Worm (Caenorhabditis elegans) whole organism, dauer: Measurements from ENCODE around the gene asps-1.

ENCODE experiments used
- unc-62 ChIP-seq: sonication (generic microtip); optimal IDR thresholded peaks from 2 replicates; lab custom pipeline; 2017; ENCODE audit warnings: missing biosample characterization, missing genetic modification reagents, missing genetic modification characterization

asps-1 gene

DNA sequence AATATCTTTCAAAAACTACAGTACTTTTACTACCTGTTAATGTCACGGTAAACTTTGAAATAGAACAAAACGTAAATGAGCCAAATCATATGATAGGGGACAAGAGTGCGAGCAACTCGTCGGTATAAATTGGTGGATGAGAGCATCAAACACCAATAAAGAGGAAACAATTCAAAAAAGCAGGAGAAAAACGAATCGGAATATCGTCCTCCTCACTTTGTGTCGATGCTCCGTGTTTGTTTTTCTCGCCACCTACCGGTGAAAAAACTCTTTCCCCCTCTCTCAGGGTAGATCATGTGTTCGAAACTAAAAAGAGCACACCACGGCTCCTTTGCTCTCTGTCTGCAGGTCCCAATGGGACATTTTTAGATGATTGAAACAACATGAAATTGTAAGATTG lies 10.9 kb upstream of the asps-1 start:
- no peak for TF ChIP-seq unc-62 (GFP tag; lab: Kevin White, UChicago)

DNA sequence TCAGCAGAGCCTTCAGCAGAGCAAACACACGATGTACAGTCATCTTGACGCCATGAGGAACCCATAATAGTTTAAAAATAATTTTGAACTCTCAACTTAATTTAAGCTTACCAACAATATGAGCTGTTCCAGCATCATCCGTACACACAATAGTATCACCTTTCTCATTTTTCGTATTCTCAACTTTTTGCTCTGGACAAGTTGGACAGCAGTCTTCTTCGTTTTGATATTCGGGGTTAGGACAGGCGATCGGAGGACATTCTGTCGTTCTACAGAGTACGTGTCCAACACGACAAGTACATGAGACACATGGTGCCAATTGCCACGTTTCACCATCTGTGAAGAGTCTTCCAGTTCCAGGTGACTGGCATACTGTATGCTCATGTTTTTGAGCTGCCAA lies 6.3 kb upstream of the asps-1 start:
- TF ChIP-seq unc-62 (GFP tag; lab: Kevin White, UChicago), result no peak

ce11 chrV:10320101-10320761 lies 3.0 kb upstream of the asps-1 start, which contains the start of the genes gna-1 and B0024.13:
TSS of gene gna-1 (minus strand) at chrV:10320151.
TSS of gene B0024.13 (plus strand) at chrV:10320711.
- no peak for TF ChIP-seq unc-62 (GFP tag; lab: Kevin White, UChicago)

DNA sequence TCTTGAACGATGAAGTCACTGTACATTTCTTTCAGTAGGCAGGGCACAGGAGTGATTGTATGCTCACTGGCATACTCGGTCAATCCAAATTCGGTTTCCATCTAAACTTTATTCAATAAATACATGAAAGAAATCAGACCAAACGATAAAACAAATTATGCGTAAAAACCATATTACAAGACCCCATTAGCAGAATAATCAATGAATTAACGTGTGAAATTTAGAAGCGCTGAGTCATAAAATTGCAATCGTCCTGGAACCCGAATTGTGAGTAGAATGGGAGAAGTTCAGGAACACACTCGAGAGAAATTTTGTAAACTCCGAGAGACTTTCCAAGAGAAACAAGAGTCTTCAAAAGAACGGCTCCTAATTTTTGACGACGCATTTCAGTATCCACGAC lies 2.2 kb upstream of the asps-1 start, which contains the start of gene B0024.11:
Gene B0024.11, minus strand, starts transcription at position 101 of the 400 bp plus-strand sequence.
- no peak for TF ChIP-seq unc-62 (GFP tag; lab: Kevin White, UChicago)

DNA sequence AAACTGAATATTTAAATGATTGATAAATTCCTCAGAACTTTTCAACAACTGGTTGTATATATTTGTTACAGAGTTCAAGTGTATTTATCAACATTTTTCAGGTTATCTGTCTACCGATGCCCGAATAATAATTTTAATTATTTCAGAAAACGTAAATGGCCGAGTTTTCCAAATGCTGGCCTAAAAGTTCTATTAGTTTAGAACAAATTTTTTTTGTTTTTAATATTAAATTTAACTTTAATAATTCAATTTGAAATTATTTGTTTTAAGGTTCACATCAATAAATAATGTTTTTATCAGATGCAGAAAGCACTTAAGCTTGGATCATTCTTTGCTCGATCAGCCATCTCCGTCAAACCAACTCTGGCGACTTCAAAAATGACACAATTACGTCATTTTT lies 2.8 kb downstream of the asps-1 start, which contains the start of gene trx-2:
Gene trx-2, plus strand, starts transcription at position 301 of the 400 bp plus-strand sequence.
- no peak for TF ChIP-seq unc-62 (GFP tag; lab: Kevin White, UChicago)

DNA sequence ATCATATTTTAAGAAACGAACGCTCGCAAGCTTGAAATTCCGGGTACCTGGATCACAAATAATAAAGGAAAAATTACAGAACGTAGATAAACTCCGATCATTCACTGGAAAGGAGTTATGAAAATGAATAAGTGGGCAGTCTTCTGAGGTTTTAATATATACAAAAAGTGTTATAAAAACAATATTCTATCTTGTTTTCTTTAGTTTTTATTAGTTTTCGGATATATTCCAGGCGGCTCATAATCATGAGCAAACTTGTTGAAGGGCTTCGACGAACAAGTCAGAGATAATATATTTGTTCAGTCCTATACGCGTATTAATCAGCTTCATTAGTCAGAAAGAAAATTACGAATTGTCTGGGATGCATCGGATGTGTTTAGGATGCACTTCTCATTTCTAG lies 3.2 kb downstream of the asps-1 start, which contains the start of gene gcy-6:
Gene gcy-6, minus strand, starts transcription at position 101 of the 400 bp plus-strand sequence.
- no peak for TF ChIP-seq unc-62 (GFP tag; lab: Kevin White, UChicago)

DNA sequence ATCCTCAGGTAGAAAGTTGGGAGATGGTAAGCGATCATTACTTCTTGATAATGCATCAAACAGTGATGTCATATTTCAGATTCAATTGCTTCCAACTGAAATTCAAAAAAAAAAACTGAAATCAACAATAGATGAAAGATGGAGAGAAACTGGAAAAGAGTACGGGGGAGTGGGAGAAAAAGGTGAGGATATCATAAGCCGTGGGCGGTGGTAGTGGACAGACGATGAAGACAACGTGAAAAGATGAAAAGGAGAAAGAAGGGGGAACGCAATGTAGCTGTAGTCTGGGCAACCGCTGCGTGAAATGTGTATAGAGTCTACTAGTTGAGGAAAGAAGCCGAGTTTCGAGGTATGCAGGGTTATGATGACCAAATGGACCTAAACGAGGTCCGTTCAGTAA lies 9.9 kb downstream of the asps-1 start, which contains the start of gene che-12:
Gene che-12, minus strand, starts transcription at position 101 of the 400 bp plus-strand sequence.
- TF ChIP-seq unc-62 (GFP tag; lab: Kevin White, UChicago), result no peak

ce11 chrV:10297099-10297498 lies 20.1 kb downstream of the asps-1 start, which contains the start of gene B0024.4:
TSS of gene B0024.4 (plus strand) at chrV:10297399.
- no peak for TF ChIP-seq unc-62 (GFP tag; lab: Kevin White, UChicago)

DNA sequence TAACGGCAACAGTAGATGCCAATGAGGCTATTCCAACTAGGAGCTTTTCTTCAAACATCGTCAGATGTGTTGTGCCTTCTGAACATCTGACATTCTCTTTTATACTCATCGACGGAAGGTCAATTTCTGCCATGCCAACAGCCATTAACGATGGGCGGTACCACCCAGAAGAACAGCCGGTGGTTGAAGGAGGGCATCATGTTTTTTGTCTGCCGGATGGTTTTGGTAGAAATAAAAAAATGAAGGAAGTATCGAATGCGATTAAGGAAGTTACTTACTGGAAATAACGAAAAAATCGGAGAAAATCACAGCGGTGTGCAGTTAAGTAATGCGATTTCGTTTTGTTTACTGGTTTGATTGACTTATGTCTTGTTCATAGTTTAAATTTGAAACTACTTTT lies 22.6 kb downstream of the asps-1 start, which contains the start of gene col-150:
Gene col-150, minus strand, starts transcription at position 101 of the 400 bp plus-strand sequence.
- no peak for TF ChIP-seq unc-62 (GFP tag; lab: Kevin White, UChicago)

DNA sequence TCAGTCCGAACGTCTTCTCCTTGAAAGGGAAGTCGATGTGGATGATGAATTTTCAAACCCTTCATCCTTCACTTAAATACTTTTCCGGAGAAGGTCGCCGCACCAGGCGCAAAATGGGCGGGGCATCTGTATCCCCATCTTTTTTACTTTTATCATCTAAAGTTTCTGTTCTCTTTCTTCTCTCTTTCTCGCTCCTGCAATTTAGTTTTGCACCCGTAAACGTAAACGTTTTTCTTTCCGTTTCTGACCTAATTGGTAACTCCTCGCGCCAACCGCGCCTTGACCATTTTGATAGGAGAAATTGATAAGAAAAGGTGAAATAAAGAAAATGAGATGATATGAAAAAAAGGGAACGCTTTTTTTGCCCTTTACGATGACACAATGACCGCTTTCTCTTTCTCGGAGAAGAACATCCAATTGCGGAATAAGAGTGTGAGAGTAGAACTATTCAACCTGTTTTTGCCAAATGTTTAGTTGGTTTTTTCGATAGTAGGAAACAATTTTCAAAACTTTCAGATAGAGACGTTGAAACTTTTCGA lies 24.3 kb downstream of the asps-1 start, which contains the start of gene col-149:
Gene col-149, minus strand, starts transcription at position 51 of the 539 bp plus-strand sequence.
- TF ChIP-seq unc-62 (GFP tag; lab: Kevin White, UChicago), result no peak

ce11 chrV:10291848-10292247 lies 25.3 kb downstream of the asps-1 start:
- TF ChIP-seq unc-62 (GFP tag; lab: Kevin White, UChicago), result no peak

- TF ChIP-seq unc-62 (GFP tag; lab: Kevin White, UChicago), result no peak
These were observed 27.5 kb downstream of the asps-1 start, which contains the start of gene B0024.15 for ce11 chrV:10289743-10290142. TSS of gene B0024.15 (plus strand) at chrV:10290043.

- TF ChIP-seq unc-62 (GFP tag; lab: Kevin White, UChicago), result no peak
These were observed 29.9 kb downstream of the asps-1 start, which contains the start of gene B0024.3 for ce11 chrV:10287260-10287659. TSS of gene B0024.3 (plus strand) at chrV:10287560.

DNA sequence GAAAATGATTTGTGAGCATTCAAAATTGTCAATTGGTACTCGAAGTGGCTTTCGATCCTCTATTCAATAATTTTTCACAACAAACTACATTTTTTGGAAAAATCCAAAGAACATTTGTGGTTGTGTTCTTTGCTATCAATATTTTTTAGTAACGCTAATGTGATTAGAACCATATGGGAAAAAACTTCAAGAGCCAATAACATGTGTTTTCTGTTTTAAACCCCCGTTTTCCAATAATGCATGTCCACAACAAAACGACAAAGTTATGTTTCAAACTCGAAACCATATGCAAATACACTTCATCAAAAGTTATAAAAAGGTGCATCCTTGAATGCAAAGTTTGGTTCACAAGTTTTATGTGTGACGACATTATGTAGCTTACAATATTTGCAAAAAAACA lies 31.3 kb downstream of the asps-1 start:
- no peak for TF ChIP-seq unc-62 (GFP tag; lab: Kevin White, UChicago)

ce11 chrV:10283444-10283843 lies 33.8 kb downstream of the asps-1 start, which contains the start of gene lys-3:
TSS of gene lys-3 (minus strand) at chrV:10283544.
- TF ChIP-seq unc-62 (GFP tag; lab: Kevin White, UChicago), result no peak

DNA sequence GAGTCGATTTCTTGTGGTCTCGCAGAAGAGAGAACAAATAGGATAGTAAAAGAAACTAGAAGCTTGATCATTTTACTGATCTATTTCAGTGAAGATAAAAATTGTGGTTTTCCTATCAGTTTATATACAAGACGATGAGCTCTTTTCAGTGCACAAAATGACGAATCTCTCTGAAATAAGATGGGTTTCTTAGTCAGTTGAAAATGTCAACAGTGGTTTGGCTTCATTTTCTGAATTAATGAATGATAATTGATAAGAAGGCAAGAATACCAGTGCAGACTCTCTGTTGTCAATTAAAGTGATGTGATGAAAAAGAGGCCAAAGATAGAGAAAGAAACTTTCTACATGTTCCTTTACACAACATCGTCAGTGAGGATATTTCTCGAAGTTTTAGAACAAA lies 35.8 kb downstream of the asps-1 start, which contains the start of gene lys-2:
Gene lys-2, minus strand, starts transcription at position 101 of the 400 bp plus-strand sequence.
- no peak for TF ChIP-seq unc-62 (GFP tag; lab: Kevin White, UChicago)
